Fruit fly (Drosophila melanogaster) whole organism, embryonic: ENCODE results near the gene Rich.

ENCODE experiments used
- Bdp1 ChIP-seq: fragments of 200-800 bp; sonication (Bioruptor generic); optimal IDR thresholded peaks from 3 replicates; lab custom pipeline; 2016; ENCODE audit warnings: missing biosample characterization, missing genetic modification characterization
- CG10431 ChIP-seq: fragments of 200-800 bp; sonication (Bioruptor generic); optimal IDR thresholded peaks from 3 replicates; lab custom pipeline; 2018; ENCODE audit warnings: missing biosample characterization, mild to moderate bottlenecking, missing genetic modification characterization
- CG10462 ChIP-seq: fragments of 200-800 bp; sonication (Bioruptor generic); optimal IDR thresholded peaks from 2 replicates; lab custom pipeline; 2016; ENCODE audit warnings: missing biosample characterization, missing genetic modification characterization
- CG11696 ChIP-seq: fragments of 200-800 bp; sonication (Bioruptor generic); IDR thresholded peaks from 2 replicates; pipeline ENCODE4 v1.3.6; 2022; ENCODE audit warnings: missing biosample characterization, missing genetic modification characterization
- CG12769 ChIP-seq: fragments of 200-800 bp; sonication (Bioruptor generic); optimal IDR thresholded peaks from 2 replicates; lab custom pipeline; 2019; ENCODE audit warnings: missing biosample characterization, mild to moderate bottlenecking, missing genetic modification characterization, moderate library complexity
- CG14014 ChIP-seq: fragments of 200-800 bp; sonication (Bioruptor generic); IDR thresholded peaks from 2 replicates; pipeline ENCODE4 v1.3.6; 2022; ENCODE audit warnings: missing biosample characterization, missing genetic modification characterization
- CG17568 ChIP-seq: fragments of 200-800 bp; sonication (Bioruptor generic); optimal IDR thresholded peaks from 2 replicates; lab custom pipeline; 2018; ENCODE audit warnings: missing biosample characterization, mild to moderate bottlenecking, missing genetic modification characterization, moderate library complexity
- CG17829 ChIP-seq: fragments of 200-800 bp; optimal IDR thresholded peaks from 2 replicates; lab custom pipeline; 2019; ENCODE audit warnings: missing biosample characterization, mild to moderate bottlenecking, missing genetic modification characterization, moderate library complexity
- CG30403 ChIP-seq: fragments of 200-800 bp; sonication (Bioruptor generic); optimal IDR thresholded peaks from 3 replicates; lab custom pipeline; 2016; ENCODE audit warnings: missing biosample characterization, missing genetic modification characterization
- CG3407 ChIP-seq: fragments of 200-800 bp; sonication (Bioruptor generic); optimal IDR thresholded peaks from 2 replicates; lab custom pipeline; 2018; ENCODE audit warnings: missing biosample characterization, mild to moderate bottlenecking, missing genetic modification characterization
- CG3995 ChIP-seq: fragments of 200-800 bp; sonication (Bioruptor generic); optimal IDR thresholded peaks from 3 replicates; lab custom pipeline; 2016; ENCODE audit warnings: missing biosample characterization, missing genetic modification characterization
- CG4707 ChIP-seq: fragments of 200-800 bp; sonication (Bioruptor generic); optimal IDR thresholded peaks from 2 replicates; lab custom pipeline; 2018; ENCODE audit warnings: missing biosample characterization, mild to moderate bottlenecking, missing genetic modification characterization, moderate library complexity
- CG6689 ChIP-seq: fragments of 200-800 bp; sonication (Bioruptor generic); IDR thresholded peaks from 2 replicates; pipeline ENCODE4 v1.3.6; 2022; ENCODE audit warnings: missing biosample characterization, missing genetic modification characterization
- CG8089 ChIP-seq: fragments of 200-800 bp; sonication (Bioruptor generic); optimal IDR thresholded peaks from 3 replicates; lab custom pipeline; 2016; ENCODE audit warnings: missing biosample characterization, missing genetic modification characterization
- CG8388 ChIP-seq: fragments of 200-800 bp; sonication (Bioruptor generic); optimal IDR thresholded peaks from 2 replicates; lab custom pipeline; 2019; ENCODE audit warnings: missing biosample characterization, mild to moderate bottlenecking, missing genetic modification characterization, moderate library complexity
- CG8765 ChIP-seq: fragments of 200-800 bp; sonication (Bioruptor generic); IDR thresholded peaks from 2 replicates; pipeline ENCODE4 v1.3.6; 2022; ENCODE audit warnings: missing biosample characterization, missing genetic modification characterization
- CG8924 ChIP-seq: fragments of 200-800 bp; optimal IDR thresholded peaks from 3 replicates; lab custom pipeline; 2019; ENCODE audit warnings: missing biosample characterization, mild to moderate bottlenecking, missing genetic modification characterization, moderate library complexity
- CG8944 ChIP-seq: fragments of 200-800 bp; sonication (Bioruptor generic); optimal IDR thresholded peaks from 3 replicates; lab custom pipeline; 2016; ENCODE audit warnings: missing biosample characterization, missing genetic modification characterization
- CG9797 ChIP-seq: fragments of 200-800 bp; sonication (Bioruptor generic); optimal IDR thresholded peaks from 3 replicates; lab custom pipeline; 2018; ENCODE audit warnings: missing biosample characterization, mild to moderate bottlenecking, missing genetic modification characterization
- CG9817 ChIP-seq: fragments of 200-800 bp; sonication (Bioruptor generic); optimal IDR thresholded peaks from 2 replicates; lab custom pipeline; 2018; ENCODE audit warnings: missing biosample characterization, mild to moderate bottlenecking, missing genetic modification characterization, moderate library complexity
- D19A ChIP-seq: fragments of 200-800 bp; optimal IDR thresholded peaks from 3 replicates; lab custom pipeline; 2019; ENCODE audit warnings: missing biosample characterization, mild to moderate bottlenecking, missing genetic modification characterization, moderate library complexity
- E2f1 ChIP-seq: fragments of 200-800 bp; sonication (Bioruptor generic); IDR thresholded peaks from 2 replicates; pipeline ENCODE4 v1.3.6; 2022; ENCODE audit warnings: missing biosample characterization, missing genetic modification characterization
- Fer2 ChIP-seq: fragments of 200-800 bp; sonication (Bioruptor generic); optimal IDR thresholded peaks from 2 replicates; lab custom pipeline; 2018; ENCODE audit warnings: missing biosample characterization, mild to moderate bottlenecking, missing genetic modification characterization, moderate library complexity
- H15 ChIP-seq: fragments of 200-800 bp; sonication (Bioruptor generic); IDR thresholded peaks from 3 replicates; pipeline ENCODE4 v1.3.6; 2022; ENCODE audit warnings: missing biosample characterization, missing genetic modification characterization
- HLHmδ ChIP-seq: fragments of 200-800 bp; sonication (Bioruptor generic); optimal IDR thresholded peaks from 2 replicates; lab custom pipeline; 2018; ENCODE audit warnings: missing biosample characterization, mild to moderate bottlenecking, missing genetic modification characterization, moderate library complexity
- Hr39 ChIP-seq: fragments of >200 bp; optimal IDR thresholded peaks from 2 replicates; lab custom pipeline; 2017
- Lim3 ChIP-seq: fragments of 200-800 bp; sonication (Bioruptor generic); IDR thresholded peaks from 2 replicates; pipeline ENCODE4 v1.3.6; 2022; ENCODE audit warnings: missing biosample characterization, missing genetic modification characterization
- Med ChIP-seq: fragments of 200-800 bp; sonication (Bioruptor generic); peaks from one replicate; lab custom pipeline; 2016; ENCODE audit warnings: missing biosample characterization, missing genetic modification characterization, mild to moderate bottlenecking, inconsistent platforms, moderate library complexity
- Meics ChIP-seq: fragments of 200-800 bp; sonication (Bioruptor generic); optimal IDR thresholded peaks from 2 replicates; lab custom pipeline; 2017; ENCODE audit warnings: missing biosample characterization, mild to moderate bottlenecking, missing genetic modification characterization
- Ssrp ChIP-seq: fragments of 200-800 bp; sonication (Bioruptor generic); optimal IDR thresholded peaks from 2 replicates; lab custom pipeline; 2018; ENCODE audit warnings: missing biosample characterization, mild to moderate bottlenecking, missing genetic modification characterization, moderate library complexity
- Trl ChIP-seq, 3 experiments: fragments of >200 bp in 2 of 3; fragments of 200-800 bp in 1 of 3; sonication (Bioruptor generic) in 1 of 3; optimal IDR thresholded peaks; 2 replicates in 1 of 3; 3 replicates in 2 of 3; lab custom pipeline; 2016 to 2017; ENCODE audit warnings: missing biosample characterization in 1 of 3, missing genetic modification characterization in 1 of 3
- abd-A ChIP-seq: fragments of 200-800 bp; sonication (Bioruptor generic); optimal IDR thresholded peaks from 3 replicates; lab custom pipeline; 2019; ENCODE audit warnings: missing biosample characterization, mild to moderate bottlenecking, missing genetic modification characterization, moderate library complexity
- ac ChIP-seq: fragments of 200-800 bp; sonication (Bioruptor generic); optimal IDR thresholded peaks from 3 replicates; lab custom pipeline; 2017; ENCODE audit warnings: missing biosample characterization, mild to moderate bottlenecking, missing genetic modification characterization
- amos ChIP-seq: fragments of 200-800 bp; sonication (Bioruptor generic); IDR thresholded peaks from 2 replicates; pipeline ENCODE4 v1.3.6; 2022; ENCODE audit warnings: missing biosample characterization, missing genetic modification characterization; ENCODE audit not compliant: partially characterized antibody
- ato ChIP-seq: fragments of 200-800 bp; sonication (Bioruptor generic); IDR thresholded peaks from 2 replicates; pipeline ENCODE4 v1.3.6; 2022; ENCODE audit warnings: missing biosample characterization, missing genetic modification characterization; ENCODE audit not compliant: partially characterized antibody
- cas ChIP-seq: fragments of 200-800 bp; sonication (Bioruptor generic); IDR thresholded peaks from 2 replicates; pipeline ENCODE4 v1.3.6; 2022; ENCODE audit warnings: missing biosample characterization, missing genetic modification characterization
- corto ChIP-seq: fragments of 200-800 bp; sonication (Bioruptor generic); optimal IDR thresholded peaks from 2 replicates; lab custom pipeline; 2016; ENCODE audit warnings: missing biosample characterization, mild to moderate bottlenecking, missing genetic modification characterization, moderate library complexity
- cwo ChIP-seq: fragments of 200-800 bp; sonication (Bioruptor generic); optimal IDR thresholded peaks from 3 replicates; lab custom pipeline; 2017; ENCODE audit warnings: missing biosample characterization, missing genetic modification characterization, mild to moderate bottlenecking, moderate library complexity, missing genetic modification reagents
- dan ChIP-seq: fragments of 200-800 bp; sonication (Bioruptor generic); IDR thresholded peaks from 2 replicates; pipeline ENCODE4 v1.3.6; 2022; ENCODE audit warnings: missing biosample characterization, missing genetic modification characterization
- danr ChIP-seq: fragments of 200-800 bp; sonication (Bioruptor generic); IDR thresholded peaks from 2 replicates; pipeline ENCODE4 v1.3.6; 2022; ENCODE audit warnings: missing biosample characterization, missing genetic modification characterization
- exex ChIP-seq: fragments of 200-800 bp; sonication (Bioruptor generic); optimal IDR thresholded peaks from 4 replicates; lab custom pipeline; 2018; ENCODE audit warnings: missing biosample characterization, mild to moderate bottlenecking, missing genetic modification characterization, moderate library complexity
- gro ChIP-seq: fragments of 200-800 bp; sonication (Bioruptor generic); optimal IDR thresholded peaks from 2 replicates; lab custom pipeline; 2016; ENCODE audit warnings: missing biosample characterization, missing genetic modification characterization
- hbn ChIP-seq: fragments of 200-800 bp; sonication (Bioruptor generic); IDR thresholded peaks from 2 replicates; pipeline ENCODE4 v1.3.6; 2022; ENCODE audit warnings: missing biosample characterization, missing genetic modification characterization; ENCODE audit not compliant: partially characterized antibody
- hth ChIP-seq: fragments of >200 bp; optimal IDR thresholded peaks from 2 replicates; lab custom pipeline; 2017; ENCODE audit warnings: inconsistent platforms
- nmo ChIP-seq: fragments of 200-800 bp; sonication (Bioruptor generic); optimal IDR thresholded peaks from 2 replicates; lab custom pipeline; 2018; ENCODE audit warnings: missing biosample characterization, mild to moderate bottlenecking, missing genetic modification characterization, moderate library complexity
- phol ChIP-seq: fragments of 200-800 bp; sonication (Bioruptor generic); optimal IDR thresholded peaks from 3 replicates; lab custom pipeline; 2018; ENCODE audit warnings: missing biosample characterization, mild to moderate bottlenecking, missing genetic modification characterization, moderate library complexity
- sd ChIP-seq: fragments of 200-800 bp; sonication (Bioruptor generic); optimal IDR thresholded peaks from 3 replicates; lab custom pipeline; 2018; ENCODE audit warnings: missing biosample characterization, mild to moderate bottlenecking, missing genetic modification characterization, moderate library complexity
- sr ChIP-seq: fragments of 200-800 bp; sonication (Bioruptor generic); IDR thresholded peaks from 3 replicates; pipeline ENCODE4 v1.3.6; 2022; ENCODE audit warnings: missing biosample characterization, missing genetic modification characterization
- stwl ChIP-seq: fragments of 200-800 bp; sonication (Bioruptor generic); optimal IDR thresholded peaks from 3 replicates; lab custom pipeline; 2018; ENCODE audit warnings: missing biosample characterization, mild to moderate bottlenecking, missing genetic modification characterization, moderate library complexity
- tio ChIP-seq: fragments of 200-800 bp; sonication (Bioruptor generic); optimal IDR thresholded peaks from 2 replicates; lab custom pipeline; 2017; ENCODE audit warnings: missing biosample characterization, missing genetic modification characterization, inconsistent platforms
- unc-4 ChIP-seq: fragments of 200-800 bp; sonication (Bioruptor generic); IDR thresholded peaks from 2 replicates; pipeline ENCODE4 v1.3.6; 2022; ENCODE audit warnings: missing biosample characterization, missing genetic modification characterization; ENCODE audit not compliant: partially characterized antibody

Rich gene

dm6 chr3L:22266535-22266934, 3.8 kb upstream of the Rich start, which contains the start of gene CG11523 (continued):
- TF ChIP-seq Fer2 (tag; lab: Kevin White, UChicago) (no peak), nmo (GFP tag; lab: Kevin White, UChicago) (peak; percentile 10), gro (GFP tag; lab: Kevin White, UChicago) (peak; percentile 31), Bdp1 (GFP tag; lab: Kevin White, UChicago) (no peak), cwo (GFP tag; lab: Kevin White, UChicago) (no peak), HLHmδ (peak; percentile 38), ac (GFP tag; lab: Kevin White, UChicago) (peak; percentile 27), unc-4 (GFP tag; lab: Robert Waterston, UW) (no peak; the same call in 1 of the 2 replicates), danr (no peak), Hr39 (no peak), CG8388 (GFP tag; lab: Kevin White, UChicago) (no peak), CG8089 (GFP tag; lab: Kevin White, UChicago) (no peak), D19A (tag; lab: Kevin White, UChicago) (peak; percentile 5), sd (tag; lab: Kevin White, UChicago) (no peak), CG3407 (GFP tag; lab: Kevin White, UChicago) (no peak), phol (tag; lab: Kevin White, UChicago) (peak; percentile 62), CG8944 (no peak), hth (lab: Kevin White, UChicago) (no peak), hbn (GFP tag; lab: Robert Waterston, UW) (0 out of 2 replicates have a peak, but pooled peaks have one; percentile 18), CG30403 (GFP tag; lab: Kevin White, UChicago) (no peak), CG4707 (GFP tag; lab: Kevin White, UChicago) (no peak), ato (GFP tag; lab: Robert Waterston, UW) (no peak), Lim3 (no peak), stwl (tag; lab: Kevin White, UChicago) (peak; percentile 5), CG9797 (GFP tag; lab: Kevin White, UChicago) (peak; percentile 61), CG3995 (peak; percentile 88), CG12769 (no peak), Med (GFP tag; lab: Kevin White, UChicago) (peak; percentile 79), CG8924 (no peak), cas (no peak), E2f1 (GFP tag; lab: Robert Waterston, UW) (no peak), exex (tag; lab: Kevin White, UChicago) (peak; percentile 2), sr (GFP tag; lab: Robert Waterston, UW) (no peak), Ssrp (tag; lab: Kevin White, UChicago) (no peak), CG8765 (GFP tag; lab: Robert Waterston, UW) (no peak), Trl (optimal IDR thresholded peaks at IDR 0.05; lab: Kevin White, UChicago) (no peak), Trl (GFP tag; optimal IDR thresholded peaks at IDR 0.05; lab: Kevin White, UChicago) (no peak), tio (no peak), CG9817 (tag; lab: Kevin White, UChicago) (no peak), Meics (no peak), H15 (GFP tag; lab: Robert Waterston, UW) (no peak), CG14014 (GFP tag; lab: Robert Waterston, UW) (no peak), amos (peak; percentile 57), CG10462 (no peak), corto (GFP tag; lab: Kevin White, UChicago) (no peak), CG10431 (GFP tag; lab: Kevin White, UChicago) (no peak), CG17568 (GFP tag; lab: Kevin White, UChicago) (no peak), CG6689 (GFP tag; lab: Robert Waterston, UW) (0 out of 2 replicates have a peak, but pooled peaks have one; percentile 5), dan (GFP tag; lab: Robert Waterston, UW) (no peak), abd-A (tag; lab: Kevin White, UChicago) (no peak), CG11696 (GFP tag; lab: Robert Waterston, UW) (no peak), CG17829 (peak; percentile 49)
